Fruit fly (Drosophila melanogaster) whole organism, embryonic: Measurements from ENCODE around the gene CG4596.

Source experiments
- Awh ChIP-seq: fragments of 200-800 bp; sonication (Bioruptor generic); IDR thresholded peaks from 2 replicates; pipeline ENCODE4, ENCODE4 v1.3.6; 2022; ENCODE audit warnings: missing biosample characterization, missing genetic modification characterization
- Bgb ChIP-seq: fragments of 200-800 bp; sonication (Bioruptor generic); IDR thresholded peaks from 2 replicates; pipeline ENCODE4 v1.3.6; 2022; ENCODE audit warnings: missing biosample characterization, missing genetic modification characterization; ENCODE audit not compliant: partially characterized antibody
- CG10979 ChIP-seq: fragments of 200-800 bp; sonication (Bioruptor generic); optimal IDR thresholded peaks from 2 replicates; lab custom pipeline; 2018; ENCODE audit warnings: missing biosample characterization, mild to moderate bottlenecking, missing genetic modification characterization, moderate library complexity
- CG13287 ChIP-seq: fragments of 200-800 bp; sonication (Bioruptor generic); IDR thresholded peaks from 2 replicates; pipeline ENCODE4 v1.3.6; 2022; ENCODE audit warnings: missing biosample characterization, missing genetic modification characterization; ENCODE audit not compliant: partially characterized antibody
- CG13775 ChIP-seq: fragments of 200-800 bp; sonication (Bioruptor generic); optimal IDR thresholded peaks from 3 replicates; lab custom pipeline; 2017; ENCODE audit warnings: missing biosample characterization, mild to moderate bottlenecking, missing genetic modification characterization
- CG17328 ChIP-seq: fragments of 200-800 bp; sonication (Bioruptor generic); IDR thresholded peaks from 2 replicates; pipeline ENCODE4 v1.3.6; 2022; ENCODE audit warnings: missing biosample characterization, missing genetic modification characterization
- CG2129 ChIP-seq: fragments of 200-800 bp; sonication (Bioruptor generic); IDR thresholded peaks from 2 replicates; pipeline ENCODE4 v1.3.6; 2022; ENCODE audit warnings: missing biosample characterization, missing genetic modification characterization; ENCODE audit not compliant: partially characterized antibody
- CG34422 ChIP-seq: fragments of 200-800 bp; sonication (Bioruptor generic); IDR thresholded peaks from 3 replicates; pipeline ENCODE4 v1.3.6; 2022; ENCODE audit warnings: missing biosample characterization, missing genetic modification characterization
- CG4404 ChIP-seq: fragments of 200-800 bp; sonication (Bioruptor generic); IDR thresholded peaks from 2 replicates; pipeline ENCODE4 v1.3.6; 2022; ENCODE audit warnings: missing biosample characterization, missing genetic modification characterization
- CG4424 ChIP-seq: fragments of 200-800 bp; sonication (Bioruptor generic); optimal IDR thresholded peaks from 3 replicates; lab custom pipeline; 2016; ENCODE audit warnings: missing biosample characterization, missing genetic modification characterization
- CG6683 ChIP-seq: fragments of 200-800 bp; sonication (Bioruptor generic); optimal IDR thresholded peaks from 2 replicates; lab custom pipeline; 2017; ENCODE audit warnings: missing biosample characterization, mild to moderate bottlenecking, missing genetic modification characterization, missing genetic modification reagents
- CG7786 ChIP-seq: fragments of 200-800 bp; sonication (Bioruptor generic); optimal IDR thresholded peaks from 2 replicates; lab custom pipeline; 2016; ENCODE audit warnings: missing biosample characterization, missing genetic modification characterization
- CG9609 ChIP-seq: fragments of 200-800 bp; sonication (Bioruptor generic); optimal IDR thresholded peaks from 3 replicates; lab custom pipeline; 2016; ENCODE audit warnings: missing biosample characterization, missing genetic modification characterization
- CG9797 ChIP-seq: fragments of 200-800 bp; sonication (Bioruptor generic); optimal IDR thresholded peaks from 3 replicates; lab custom pipeline; 2018; ENCODE audit warnings: missing biosample characterization, mild to moderate bottlenecking, missing genetic modification characterization
- Dbx ChIP-seq: fragments of 200-800 bp; sonication (Bioruptor generic); IDR thresholded peaks from 3 replicates; pipeline ENCODE4 v1.3.6; 2022; ENCODE audit warnings: missing biosample characterization, missing genetic modification characterization
- Dll ChIP-seq: fragments of 200-800 bp; sonication (Bioruptor generic); IDR thresholded peaks from 4 replicates; pipeline ENCODE4 v1.3.6; 2022; ENCODE audit warnings: missing biosample characterization, missing genetic modification characterization; ENCODE audit not compliant: partially characterized antibody
- Doc3 ChIP-seq: fragments of 200-800 bp; sonication (Bioruptor generic); IDR thresholded peaks from 3 replicates; pipeline ENCODE4 v1.3.6; 2022; ENCODE audit warnings: missing biosample characterization, missing genetic modification characterization; ENCODE audit not compliant: partially characterized antibody
- Eip74EF ChIP-seq, 2 experiments: fragments of 200-800 bp in 1 of 2; fragments of >200 bp in 1 of 2; sonication (Bioruptor generic) in 1 of 2; optimal IDR thresholded peaks; 2 replicates each; lab custom pipeline; 2017 to 2019; ENCODE audit warnings: missing biosample characterization in 2 of 2, missing genetic modification characterization in 2 of 2, mild to moderate bottlenecking in 1 of 2, moderate library complexity in 1 of 2
- HLH3B ChIP-seq: fragments of 200-800 bp; sonication (Bioruptor generic); IDR thresholded peaks from 2 replicates; pipeline ENCODE4 v1.3.6; 2022; ENCODE audit warnings: missing biosample characterization, missing genetic modification characterization
- HLH54F ChIP-seq: fragments of 200-800 bp; sonication (Bioruptor generic); optimal IDR thresholded peaks from 3 replicates; lab custom pipeline; 2016; ENCODE audit warnings: missing biosample characterization, missing genetic modification characterization
- Hmx ChIP-seq: fragments of 200-800 bp; sonication (Bioruptor generic); optimal IDR thresholded peaks from 2 replicates; lab custom pipeline; 2016; ENCODE audit warnings: missing biosample characterization, missing genetic modification characterization
- MBD-R2 ChIP-seq: fragments of 200-800 bp; sonication (Bioruptor generic); IDR thresholded peaks from 2 replicates; pipeline ENCODE4 v1.3.6; 2022; ENCODE audit warnings: missing biosample characterization, missing genetic modification characterization
- Med ChIP-seq: fragments of 200-800 bp; sonication (Bioruptor generic); peaks from one replicate; lab custom pipeline; 2016; ENCODE audit warnings: missing biosample characterization, missing genetic modification characterization, mild to moderate bottlenecking, inconsistent platforms, moderate library complexity
- Mrtf ChIP-seq: fragments of 200-800 bp; sonication (Bioruptor generic); IDR thresholded peaks from 3 replicates; pipeline ENCODE4 v1.3.6; 2022; ENCODE audit warnings: missing biosample characterization, missing genetic modification characterization
- Oaz ChIP-seq: fragments of 200-800 bp; sonication (Bioruptor generic); IDR thresholded peaks from 2 replicates; pipeline ENCODE4 v1.3.6; 2022; ENCODE audit warnings: missing biosample characterization, missing genetic modification characterization
- Stat92E ChIP-seq, 3 experiments: fragments of >200 bp in 2 of 3; fragments of 200-800 bp in 1 of 3; sonication (Bioruptor generic) in 1 of 3; optimal IDR thresholded peaks; 2 replicates each; lab custom pipeline; 2017 to 2019; ENCODE audit warnings: missing biosample characterization in 3 of 3, missing genetic modification characterization in 3 of 3, mild to moderate bottlenecking in 1 of 3, moderate library complexity in 1 of 3
- ac ChIP-seq: fragments of 200-800 bp; sonication (Bioruptor generic); optimal IDR thresholded peaks from 3 replicates; lab custom pipeline; 2017; ENCODE audit warnings: missing biosample characterization, mild to moderate bottlenecking, missing genetic modification characterization
- amos ChIP-seq: fragments of 200-800 bp; sonication (Bioruptor generic); IDR thresholded peaks from 2 replicates; pipeline ENCODE4 v1.3.6; 2022; ENCODE audit warnings: missing biosample characterization, missing genetic modification characterization; ENCODE audit not compliant: partially characterized antibody
- bsh ChIP-seq, 2 experiments: fragments of 200-800 bp; sonication (Bioruptor generic); optimal IDR thresholded peaks; 2 replicates each; lab custom pipeline; 2017 to 2018; ENCODE audit warnings: mild to moderate bottlenecking in 2 of 2, missing biosample characterization in 2 of 2, missing genetic modification characterization in 2 of 2, moderate library complexity in 1 of 2
- dan ChIP-seq: fragments of 200-800 bp; sonication (Bioruptor generic); IDR thresholded peaks from 2 replicates; pipeline ENCODE4 v1.3.6; 2022; ENCODE audit warnings: missing biosample characterization, missing genetic modification characterization
- ewg ChIP-seq: fragments of 200-800 bp; sonication (Bioruptor generic); optimal IDR thresholded peaks from 3 replicates; lab custom pipeline; 2017; ENCODE audit warnings: mild to moderate bottlenecking, missing biosample characterization, missing genetic modification reagents, missing genetic modification characterization
- gro ChIP-seq: fragments of 200-800 bp; sonication (Bioruptor generic); optimal IDR thresholded peaks from 2 replicates; lab custom pipeline; 2016; ENCODE audit warnings: missing biosample characterization, missing genetic modification characterization
- kni ChIP-seq: fragments of 200-800 bp; sonication (Bioruptor generic); optimal IDR thresholded peaks from 3 replicates; lab custom pipeline; 2017; ENCODE audit warnings: mild to moderate bottlenecking, missing biosample characterization, missing genetic modification reagents, missing genetic modification characterization
- lola ChIP-seq, 3 experiments: fragments of >200 bp in 2 of 3; fragments of 200-800 bp in 1 of 3; sonication (Bioruptor generic) in 1 of 3; optimal IDR thresholded peaks; 2 replicates each; lab custom pipeline; 2017 to 2019; ENCODE audit warnings: missing biosample characterization in 3 of 3, missing genetic modification characterization in 3 of 3, mild to moderate bottlenecking in 1 of 3, moderate library complexity in 1 of 3
- mld ChIP-seq: fragments of 200-800 bp; sonication (Bioruptor generic); IDR thresholded peaks from 3 replicates; pipeline ENCODE4 v1.3.6; 2022; ENCODE audit warnings: missing biosample characterization, missing genetic modification characterization; ENCODE audit not compliant: partially characterized antibody
- nau ChIP-seq: fragments of 200-800 bp; sonication (Bioruptor generic); optimal IDR thresholded peaks from 3 replicates; lab custom pipeline; 2017; ENCODE audit warnings: missing biosample characterization, mild to moderate bottlenecking, missing genetic modification characterization, missing genetic modification reagents
- nerfin-2 ChIP-seq: fragments of 200-800 bp; sonication (Bioruptor generic); IDR thresholded peaks from 2 replicates; pipeline ENCODE4 v1.3.6; 2022; ENCODE audit warnings: missing biosample characterization, missing genetic modification characterization; ENCODE audit not compliant: partially characterized antibody
- onecut ChIP-seq: fragments of 200-800 bp; sonication (Bioruptor generic); IDR thresholded peaks from 2 replicates; pipeline ENCODE4 v1.3.6; 2022; ENCODE audit warnings: missing biosample characterization, missing genetic modification characterization
- phol ChIP-seq: fragments of 200-800 bp; sonication (Bioruptor generic); optimal IDR thresholded peaks from 3 replicates; lab custom pipeline; 2018; ENCODE audit warnings: missing biosample characterization, mild to moderate bottlenecking, missing genetic modification characterization, moderate library complexity
- pros ChIP-seq: fragments of 200-800 bp; sonication (Bioruptor generic); optimal IDR thresholded peaks from 3 replicates; lab custom pipeline; 2019; ENCODE audit warnings: missing biosample characterization, mild to moderate bottlenecking, missing genetic modification characterization, moderate library complexity
- scrt ChIP-seq: fragments of 200-800 bp; sonication (Bioruptor generic); optimal IDR thresholded peaks from 2 replicates; lab custom pipeline; 2018; ENCODE audit warnings: missing biosample characterization, mild to moderate bottlenecking, missing genetic modification characterization, moderate library complexity
- sd ChIP-seq: fragments of 200-800 bp; sonication (Bioruptor generic); optimal IDR thresholded peaks from 3 replicates; lab custom pipeline; 2018; ENCODE audit warnings: missing biosample characterization, mild to moderate bottlenecking, missing genetic modification characterization, moderate library complexity
- so ChIP-seq: fragments of 200-800 bp; sonication (Bioruptor generic); IDR thresholded peaks from 3 replicates; pipeline ENCODE4 v1.3.6; 2022; ENCODE audit warnings: missing biosample characterization, missing genetic modification characterization
- vvl ChIP-seq: fragments of 200-800 bp; sonication (Bioruptor generic); IDR thresholded peaks from 2 replicates; pipeline ENCODE4 v1.3.6; 2022; ENCODE audit warnings: missing biosample characterization, missing genetic modification characterization
- zen2 ChIP-seq: fragments of 200-800 bp; sonication (Bioruptor generic); IDR thresholded peaks from 3 replicates; pipeline ENCODE4 v1.3.6; 2022; ENCODE audit warnings: missing biosample characterization, missing genetic modification characterization; ENCODE audit not compliant: partially characterized antibody

Gene CG4596

DNA sequence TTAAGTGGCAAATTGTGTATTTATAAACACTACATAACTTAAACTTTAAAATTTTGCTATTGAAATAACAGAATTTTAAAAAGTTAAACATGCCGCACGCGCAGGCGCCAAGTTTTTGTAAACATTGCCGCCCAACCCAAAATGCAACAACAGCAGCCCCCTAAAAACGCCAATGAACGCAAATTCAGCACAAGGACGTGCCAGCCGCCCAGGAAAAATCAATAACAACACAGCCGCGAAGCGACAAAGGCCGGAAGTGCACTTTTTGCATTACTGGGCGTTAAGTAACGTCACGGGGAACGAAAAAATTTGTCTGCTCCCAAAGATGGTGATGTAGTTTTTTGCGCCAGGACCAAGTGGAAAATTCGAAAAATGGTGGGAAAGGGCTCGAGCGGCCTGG, at the start of gene CG4596:
Gene CG4596, plus strand, starts transcription at position 219 of the 400 bp plus-strand sequence.
- TF ChIP-seq MBD-R2, result 0 out of 2 replicates have a peak, but pooled peaks have one; percentile 33
- TF ChIP-seq CG34422, result 0 out of 3 replicates have a peak, but pooled peaks have one; percentile 13
- no peak for TF ChIP-seq phol (tag; lab: Kevin White, UChicago)
- peak; percentile 98 for TF ChIP-seq onecut
- TF ChIP-seq ewg (GFP tag; lab: Kevin White, UChicago), result peak; percentile 83
- TF ChIP-seq Med (GFP tag; lab: Kevin White, UChicago), result peak; percentile 1
- no peak for TF ChIP-seq lola (GFP tag; optimal IDR thresholded peaks at IDR 0.05; lab: Kevin White, UChicago)
- TF ChIP-seq, all 482 proteins: peak for 5

DNA sequence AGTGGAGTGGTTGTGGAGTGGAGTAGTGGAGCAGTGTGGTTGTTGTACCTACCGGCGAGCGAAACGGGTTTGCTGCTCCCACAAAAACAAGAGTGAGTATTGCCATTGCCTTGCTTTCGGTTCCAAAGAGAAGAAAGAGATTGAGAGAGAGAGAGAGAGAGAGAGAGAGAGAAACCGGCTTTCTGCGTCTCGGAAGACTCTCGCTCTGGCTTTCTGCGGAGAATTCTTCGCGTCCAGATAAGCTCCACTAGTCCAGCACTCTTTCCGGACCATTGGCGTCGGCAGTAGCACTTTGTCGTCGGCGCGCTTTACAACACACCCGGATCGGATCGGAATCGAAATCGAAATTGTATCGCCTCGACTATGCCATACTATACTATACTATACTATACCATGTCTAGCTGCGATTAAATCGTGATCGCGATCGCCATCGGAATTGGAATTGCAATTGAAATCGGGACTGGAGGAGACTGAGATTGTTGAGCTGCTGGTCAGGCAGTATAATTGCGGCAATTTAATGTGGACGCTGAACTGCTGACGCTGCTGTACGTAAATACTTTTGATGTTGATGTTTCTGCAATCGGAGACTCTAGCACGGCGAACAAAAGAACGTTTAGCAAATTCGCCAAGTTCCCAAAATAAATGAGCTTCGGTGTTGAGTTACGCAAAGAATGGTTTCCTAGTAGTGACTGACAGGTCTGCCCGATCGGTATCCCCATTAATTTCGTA, 45.9 kb upstream of the CG4596 start, which contains the start of gene Cad86C:
Gene Cad86C, plus strand, starts transcription at position 284 of the 729 bp plus-strand sequence.
- peak; percentile 52; the same call in 1 of the 2 replicates for TF ChIP-seq nerfin-2 (GFP tag; lab: Robert Waterston, UW)
- TF ChIP-seq Awh (GFP tag; lab: Robert Waterston, UW), result no peak
- TF ChIP-seq CG4424 (GFP tag; lab: Kevin White, UChicago), result no peak
- peak; percentile 49; the same call in 1 of the 2 replicates for TF ChIP-seq vvl
- peak; percentile 43 for TF ChIP-seq Med (GFP tag; lab: Kevin White, UChicago)
- TF ChIP-seq Bgb, result peak; percentile 69
- TF ChIP-seq Hmx, result no peak
- TF ChIP-seq scrt (GFP tag; lab: Kevin White, UChicago), result no peak
- TF ChIP-seq dan (GFP tag; lab: Robert Waterston, UW), result no peak
- TF ChIP-seq HLH3B, result no peak
- no peak for TF ChIP-seq nau (GFP tag; lab: Kevin White, UChicago)
- no peak for TF ChIP-seq CG17328
- TF ChIP-seq ac, result no peak
- TF ChIP-seq Eip74EF (GFP tag; optimal IDR thresholded peaks at IDR 0.05; lab: Kevin White, UChicago), result no peak
- TF ChIP-seq CG2129 (GFP tag; lab: Robert Waterston, UW), result no peak
- peak; percentile 21; the same call in 1 of the 3 replicates for TF ChIP-seq so (GFP tag; lab: Robert Waterston, UW)
- TF ChIP-seq bsh (GFP tag; optimal IDR thresholded peaks at IDR 0.05; lab: Kevin White, UChicago), result peak in 1 of 2 experiments; percentile 43
- no peak for TF ChIP-seq sd (tag; lab: Kevin White, UChicago)
- TF ChIP-seq CG10979 (tag; lab: Kevin White, UChicago), result no peak
- TF ChIP-seq Dll, result peak; percentile 58; the same call in 2 of the 4 replicates
- TF ChIP-seq CG6683 (GFP tag; lab: Kevin White, UChicago), result no peak
- TF ChIP-seq zen2, result peak; percentile 71; the same call in 2 of the 3 replicates
- peak; percentile 61 for TF ChIP-seq CG13287 (GFP tag; lab: Robert Waterston, UW)
- no peak for TF ChIP-seq Mrtf (GFP tag; lab: Robert Waterston, UW)
- TF ChIP-seq CG7786 (GFP tag; lab: Kevin White, UChicago), result no peak
- TF ChIP-seq HLH54F (GFP tag; lab: Kevin White, UChicago), result no peak
- TF ChIP-seq CG13775, result no peak
- TF ChIP-seq CG9609 (GFP tag; lab: Kevin White, UChicago), result no peak
- TF ChIP-seq pros (GFP tag; lab: Kevin White, UChicago), result no peak
- TF ChIP-seq CG34422, result no peak
- TF ChIP-seq gro (GFP tag; lab: Kevin White, UChicago), result no peak
- TF ChIP-seq Oaz (GFP tag; lab: Robert Waterston, UW), result no peak
- no peak for TF ChIP-seq mld (GFP tag; lab: Robert Waterston, UW)
- 0 out of 3 replicates have a peak, but pooled peaks have one; percentile 21 for TF ChIP-seq Dbx (GFP tag; lab: Robert Waterston, UW)
- TF ChIP-seq kni, result peak; percentile 63
- TF ChIP-seq CG4404 (GFP tag; lab: Robert Waterston, UW), result no peak
- peak; percentile 37; the same call in 1 of the 2 replicates for TF ChIP-seq amos (GFP tag; lab: Robert Waterston, UW)
- no peak for TF ChIP-seq CG9797 (GFP tag; lab: Kevin White, UChicago)
- no peak for TF ChIP-seq Stat92E (GFP tag; optimal IDR thresholded peaks at IDR 0.05; lab: Kevin White, UChicago)
- 0 out of 3 replicates have a peak, but pooled peaks have one; percentile 61 for TF ChIP-seq Doc3 (GFP tag; lab: Robert Waterston, UW)
